Fruit fly (Drosophila melanogaster) ovary, adult (tissue): ENCODE measurements around the gene Art9.

ENCODE experiments used
- CG17801 ChIP-seq: fragments of 200-800 bp; optimal IDR thresholded peaks from 2 replicates; lab custom pipeline; 2019; ENCODE audit warnings: missing biosample characterization, mild to moderate bottlenecking, missing genetic modification characterization, moderate library complexity; ENCODE audit not compliant: partially characterized antibody

The Art9 gene

DNA sequence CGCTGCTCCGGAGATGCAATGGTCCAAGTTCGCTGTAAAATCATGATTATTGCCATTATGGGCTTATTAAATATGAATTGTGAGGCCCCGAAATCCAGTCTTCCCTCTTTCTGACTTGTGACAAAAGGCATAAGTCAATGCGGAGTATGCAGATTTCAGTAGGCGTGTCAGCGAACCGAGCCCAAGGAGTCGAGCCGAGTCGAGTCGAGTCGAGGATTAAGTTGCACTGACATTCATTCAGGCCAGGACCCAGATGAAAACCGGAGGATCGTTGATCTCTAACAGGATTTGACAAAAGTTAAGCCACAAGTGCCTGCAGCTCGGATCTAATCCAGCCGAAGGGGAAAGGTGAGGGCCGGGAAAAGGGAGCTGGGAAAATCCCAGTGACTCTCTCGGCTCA lies 31.9 kb downstream of the Art9 start:
- TF ChIP-seq CG17801 (GFP tag; lab: Kevin White, UChicago) = no peak

DNA sequence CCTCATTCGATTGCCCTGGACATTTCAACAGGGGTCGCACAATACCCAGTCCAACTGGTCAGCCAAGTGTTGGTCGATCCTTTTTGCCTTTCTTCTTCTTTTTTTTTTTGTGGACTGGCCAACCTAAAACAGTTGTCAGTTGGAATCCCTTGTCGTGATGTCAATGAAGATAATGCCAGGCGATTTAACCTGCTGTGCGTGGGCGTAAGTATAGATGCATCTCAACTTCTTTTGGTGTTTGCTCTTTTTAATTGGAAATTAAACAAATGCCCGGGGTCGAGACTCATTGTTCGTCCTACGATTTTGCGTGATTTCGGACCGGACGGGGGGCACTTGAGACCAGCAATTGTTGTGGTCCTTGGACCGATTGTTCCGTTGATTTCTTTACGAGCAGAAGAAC lies 33.4 kb downstream of the Art9 start:
- no peak for TF ChIP-seq CG17801 (GFP tag; lab: Kevin White, UChicago)

DNA sequence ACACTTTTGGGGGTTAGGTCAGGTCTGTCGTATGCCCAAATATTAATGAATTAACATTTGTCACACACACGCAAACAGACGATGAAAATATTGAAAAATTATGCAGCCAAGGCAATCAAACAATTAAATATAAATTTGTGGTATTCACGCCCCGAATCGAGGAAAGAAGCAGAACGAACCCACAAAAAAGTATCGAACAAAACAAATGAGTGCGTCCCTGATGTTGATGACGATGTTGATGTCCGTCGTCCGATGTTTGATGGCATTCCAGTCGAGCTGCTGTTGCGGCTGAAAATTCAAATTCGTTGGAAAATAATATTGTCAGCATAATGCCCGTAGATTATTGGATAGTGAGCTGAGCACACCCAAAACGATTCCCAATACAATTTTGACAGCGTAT lies 34.2 kb downstream of the Art9 start:
- no peak for TF ChIP-seq CG17801 (GFP tag; lab: Kevin White, UChicago)

DNA sequence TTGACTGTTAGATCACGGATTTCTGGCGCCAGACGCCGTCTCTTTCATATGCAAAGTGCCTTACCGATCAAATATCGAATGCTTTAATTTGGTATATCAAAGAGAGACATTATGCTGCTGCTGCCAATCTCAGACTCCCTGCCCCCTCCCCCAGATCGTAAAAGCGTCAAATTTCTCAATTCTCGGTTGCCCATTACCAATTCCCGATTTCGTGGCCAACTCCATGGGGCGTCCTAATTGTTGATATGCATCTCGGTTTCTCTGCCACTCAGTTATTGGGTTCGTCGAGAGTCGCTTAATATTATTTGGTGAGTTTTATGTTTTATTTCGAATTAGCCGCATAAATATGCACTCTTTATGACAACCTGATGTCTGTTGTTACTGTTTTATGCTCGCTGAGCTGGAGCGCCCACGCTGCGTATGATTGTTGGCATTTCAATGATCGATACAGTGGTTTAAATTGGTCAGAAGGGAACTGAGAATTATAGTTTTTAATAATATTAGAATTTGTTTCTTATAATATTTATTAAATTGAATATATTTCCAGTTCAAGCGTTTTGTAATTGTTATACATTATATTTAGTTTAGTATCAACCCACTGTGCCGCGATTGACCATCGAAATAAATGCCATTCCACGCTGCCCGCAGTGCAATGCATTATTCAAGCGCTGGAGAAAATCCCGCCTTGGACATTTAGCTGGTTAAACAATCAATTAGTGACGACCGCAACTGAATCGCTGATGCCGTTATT lies 35.7 kb downstream of the Art9 start:
- no peak for TF ChIP-seq CG17801 (GFP tag; lab: Kevin White, UChicago)

DNA sequence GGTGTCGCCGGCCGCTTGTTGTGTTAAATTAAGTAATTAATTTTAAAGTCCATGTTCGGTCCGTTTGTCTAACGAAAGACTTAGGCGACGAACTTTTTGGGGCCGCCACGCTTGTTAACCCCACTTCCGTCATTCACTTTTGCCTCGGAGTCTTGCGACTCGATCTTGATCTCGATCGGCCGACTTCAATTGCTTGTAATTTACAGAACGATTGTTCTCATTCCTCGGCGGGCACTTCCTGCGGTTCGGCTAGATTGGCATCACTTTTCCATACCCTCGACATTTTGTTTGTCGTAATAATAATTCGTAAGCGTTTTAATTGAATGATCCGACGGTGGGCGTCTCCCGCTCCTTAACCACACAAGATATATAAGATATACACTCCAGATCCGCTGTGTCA lies 36.5 kb downstream of the Art9 start:
- no peak for TF ChIP-seq CG17801 (GFP tag; lab: Kevin White, UChicago)

DNA sequence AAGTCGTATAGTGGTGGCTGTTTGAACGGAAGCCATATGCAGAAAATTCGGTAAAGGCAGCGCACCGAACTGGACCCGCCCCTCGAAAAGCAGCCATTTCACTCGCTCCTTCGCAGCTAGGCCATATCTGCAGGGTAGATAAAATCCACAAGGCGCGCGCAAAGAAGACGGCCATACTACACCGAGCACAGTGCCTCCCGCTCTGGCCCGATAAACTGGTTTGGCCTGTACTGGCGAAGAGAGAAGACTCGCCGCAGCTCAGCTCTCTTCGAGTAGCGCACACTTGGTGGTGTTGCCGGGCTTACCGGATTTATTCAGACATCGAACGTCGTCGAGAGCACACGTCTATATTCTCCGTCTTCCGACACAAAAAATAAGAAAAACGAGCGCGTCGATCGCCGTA lies 41.7 kb downstream of the Art9 start, which contains the start of gene ems:
Gene ems (plus strand): TSS at position 311 of the 403 bp plus-strand sequence.
- no peak for TF ChIP-seq CG17801 (GFP tag; lab: Kevin White, UChicago)

DNA sequence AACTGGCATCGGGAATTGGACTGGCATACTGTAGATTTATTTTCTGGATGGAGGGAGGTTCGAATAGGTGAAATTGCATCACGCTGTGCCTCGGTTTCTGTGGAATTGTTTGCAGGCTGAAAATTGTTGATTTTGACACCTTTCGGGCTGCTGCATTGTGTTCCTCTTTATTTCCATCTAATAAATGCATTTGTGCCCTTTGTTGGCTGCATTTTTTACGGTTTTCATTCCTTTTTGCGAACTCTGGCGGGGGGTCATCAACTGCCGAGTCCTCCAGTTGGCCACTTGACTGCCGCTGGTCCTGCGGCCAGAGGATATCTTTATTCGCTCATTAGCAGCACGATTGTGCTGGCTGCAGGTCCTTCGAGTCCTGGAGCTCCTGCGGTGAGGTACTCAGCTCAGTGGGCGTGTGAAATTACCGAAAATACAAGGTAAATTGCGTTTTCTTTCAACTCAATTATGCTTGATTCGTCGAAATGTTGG lies 43.5 kb downstream of the Art9 start:
- no peak for TF ChIP-seq CG17801 (GFP tag; lab: Kevin White, UChicago)

DNA sequence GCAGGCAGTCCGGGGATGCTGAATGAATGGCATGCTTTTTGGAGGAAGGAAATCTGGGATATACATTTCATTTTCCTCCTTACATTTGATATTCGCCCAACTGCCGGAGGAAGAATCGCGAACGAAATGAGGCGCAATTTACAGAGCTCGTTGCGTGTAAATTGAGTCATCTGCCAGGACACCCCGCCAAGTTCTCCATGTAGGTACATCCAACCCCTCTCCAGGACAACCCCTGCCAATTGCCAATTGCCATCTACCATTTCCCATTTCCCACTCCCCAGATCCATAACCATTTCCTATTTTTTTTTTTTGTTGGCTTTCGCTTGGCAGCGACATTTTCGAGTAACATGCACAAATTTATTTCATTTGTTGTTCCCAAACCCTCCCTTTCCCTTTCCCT lies 46.4 kb downstream of the Art9 start:
- TF ChIP-seq CG17801 (GFP tag; lab: Kevin White, UChicago) = no peak

DNA sequence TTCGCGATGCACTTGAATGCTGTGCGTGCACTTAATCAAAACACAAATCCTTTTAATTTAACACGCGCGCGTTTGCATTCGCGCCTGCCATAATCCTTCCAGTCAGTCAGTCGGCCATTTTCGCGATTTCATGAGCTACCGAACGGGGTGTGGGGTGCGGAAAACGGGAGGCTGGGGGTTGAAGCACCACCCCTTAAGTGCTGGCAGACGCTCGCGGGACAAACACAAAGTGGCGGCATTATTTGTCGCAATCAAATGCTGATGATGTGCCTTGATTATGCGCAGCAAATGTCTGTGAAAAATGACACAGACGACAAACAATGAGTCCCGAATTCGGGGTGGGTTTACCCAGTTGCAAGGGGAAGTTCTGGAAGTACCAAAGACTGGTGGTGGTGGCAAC lies 47.7 kb downstream of the Art9 start:
- TF ChIP-seq CG17801 (GFP tag; lab: Kevin White, UChicago) = no peak

DNA sequence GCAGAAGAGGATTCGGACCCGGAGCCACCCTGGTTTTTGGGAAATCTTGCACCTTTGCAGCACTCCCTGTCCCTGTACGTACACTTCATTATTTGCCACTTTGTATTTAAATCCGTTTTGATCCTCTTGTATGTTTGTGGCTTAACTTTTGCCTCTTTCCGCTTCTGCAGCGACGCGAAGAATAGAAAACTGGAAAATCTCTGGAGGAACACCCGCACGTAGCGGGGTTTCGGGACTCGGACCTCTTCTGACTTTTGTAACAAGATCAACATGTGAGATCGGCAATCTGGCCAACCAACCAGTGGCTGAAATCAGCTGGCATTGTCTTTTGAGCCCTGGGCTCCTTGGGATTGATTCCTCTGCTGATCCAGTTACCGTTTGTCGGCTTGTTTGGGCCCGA lies 48.5 kb downstream of the Art9 start:
- TF ChIP-seq CG17801 (GFP tag; lab: Kevin White, UChicago) = no peak

DNA sequence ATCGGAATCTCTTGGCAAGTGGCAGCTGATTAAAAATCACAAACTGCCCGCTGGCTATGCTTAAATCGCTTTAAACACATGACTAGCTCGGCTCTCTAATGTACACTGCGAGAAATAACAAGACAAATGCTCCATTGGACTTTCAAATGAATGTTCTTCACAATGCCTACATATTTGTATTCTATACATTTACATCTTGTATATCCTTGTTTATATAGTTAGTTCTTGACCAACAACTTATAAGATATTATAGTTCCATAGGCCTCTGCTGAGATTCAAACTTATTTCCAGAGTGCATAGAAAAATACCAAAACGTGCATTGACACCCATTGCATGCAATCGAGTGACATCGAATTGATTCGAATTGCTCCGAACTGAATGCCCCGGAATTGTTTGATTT lies 50.4 kb downstream of the Art9 start:
- no peak for TF ChIP-seq CG17801 (GFP tag; lab: Kevin White, UChicago)
